Worm (Caenorhabditis elegans) whole organism, early embryonic: ENCODE data around the gene C49C3.15.

Source experiments
- B0310.2 ChIP-seq: sonication (generic microtip); optimal IDR thresholded peaks from 2 replicates; lab custom pipeline; 2016; ENCODE audit warnings: mild to moderate bottlenecking, missing genetic modification characterization, missing compliant biosample characterization
- F13C5.2 ChIP-seq: sonication (generic microtip); optimal IDR thresholded peaks from 2 replicates; lab custom pipeline; 2017; ENCODE audit warnings: mild to moderate bottlenecking, missing genetic modification characterization, inconsistent platforms, missing compliant biosample characterization
- aly-1 ChIP-seq: sonication (generic microtip); optimal IDR thresholded peaks from 2 replicates; lab custom pipeline; 2016; ENCODE audit warnings: missing genetic modification characterization, missing compliant biosample characterization
- ama-1 ChIP-seq: fragments of 150-350 bp; optimal IDR thresholded peaks from 2 replicates; lab custom pipeline; 2014
- ceh-13 ChIP-seq: fragments of 200-800 bp; sonication (Bioruptor generic); optimal IDR thresholded peaks from 2 replicates; lab custom pipeline; 2018; ENCODE audit warnings: mild to moderate bottlenecking, missing genetic modification characterization, missing compliant biosample characterization
- ceh-36 ChIP-seq: sonication (generic microtip); optimal IDR thresholded peaks from 2 replicates; lab custom pipeline; 2016; ENCODE audit warnings: missing genetic modification characterization, inconsistent platforms, missing compliant biosample characterization
- ets-7 ChIP-seq: sonication (generic microtip); optimal IDR thresholded peaks from 2 replicates; lab custom pipeline; 2016; ENCODE audit warnings: missing genotype, missing genetic modification characterization, missing compliant biosample characterization
- flt-1 ChIP-seq: fragments of 200-800 bp; sonication (Bioruptor generic); IDR thresholded peaks from 2 replicates; pipeline ENCODE4 v1.3.6; 2022; ENCODE audit warnings: missing genetic modification characterization, missing compliant biosample characterization
- hmbx-1 ChIP-seq: sonication (generic microtip); optimal IDR thresholded peaks from 2 replicates; lab custom pipeline; 2016; ENCODE audit warnings: mild to moderate bottlenecking, missing genetic modification characterization, missing compliant biosample characterization
- hmg-4 ChIP-seq: fragments of 200-800 bp; sonication (Bioruptor generic); optimal IDR thresholded peaks from 2 replicates; lab custom pipeline; 2018; ENCODE audit warnings: mild to moderate bottlenecking, missing genetic modification characterization, missing compliant biosample characterization
- hnd-1 ChIP-seq: sonication (generic microtip); optimal IDR thresholded peaks from 2 replicates; lab custom pipeline; 2016; ENCODE audit warnings: missing genetic modification characterization, missing compliant biosample characterization
- pes-1 ChIP-seq: fragments of 200-800 bp; sonication (Bioruptor generic); IDR thresholded peaks from 2 replicates; pipeline ENCODE4 v1.3.6; 2022; ENCODE audit warnings: missing genetic modification reagents, missing genetic modification characterization, missing compliant biosample characterization
- scrt-1 ChIP-seq: fragments of 200-800 bp; sonication (Bioruptor generic); IDR thresholded peaks from 2 replicates; pipeline ENCODE4 v1.3.6; 2022; ENCODE audit warnings: missing genetic modification characterization, missing compliant biosample characterization
- sea-1 ChIP-seq: fragments of 200-800 bp; sonication (Bioruptor generic); conservative IDR thresholded peaks from 2 replicates; pipeline ENCODE4 v1.3.6; 2022; ENCODE audit warnings: missing genetic modification characterization, missing compliant biosample characterization
- tbx-11 ChIP-seq: fragments of 200-800 bp; sonication (Bioruptor generic); IDR thresholded peaks from 2 replicates; pipeline ENCODE4 v1.3.6; 2022; ENCODE audit warnings: missing genetic modification characterization, missing compliant biosample characterization
- tbx-37 ChIP-seq: fragments of 200-800 bp; sonication (Bioruptor generic); conservative IDR thresholded peaks from 2 replicates; pipeline ENCODE4 v1.3.6; 2022; ENCODE audit warnings: missing genetic modification reagents, missing genetic modification characterization, missing compliant biosample characterization
- tra-4 ChIP-seq: sonication (generic microtip); optimal IDR thresholded peaks from 2 replicates; lab custom pipeline; 2017; ENCODE audit warnings: missing genetic modification characterization, missing compliant biosample characterization

The C49C3.15 gene

ce11 chrIV:17333542-17334281 is at the start of gene C49C3.15:
TSS of gene C49C3.15 (plus strand) at chrIV:17334231.
- TF ChIP-seq tra-4 (tag; lab: Kevin White, UChicago) (no peak), tbx-11 (no peak), ets-7 (tag; lab: Kevin White, UChicago) (no peak), ceh-13 (GFP tag; lab: Kevin White, UChicago) (no peak), sea-1 (GFP tag; lab: Robert Waterston, UW) (no peak), aly-1 (no peak), hnd-1 (tag; lab: Kevin White, UChicago) (no peak), pes-1 (GFP tag; lab: Robert Waterston, UW) (no peak), ceh-36 (tag; lab: Kevin White, UChicago) (no peak), tbx-37 (GFP tag; lab: Robert Waterston, UW) (no peak), F13C5.2 (no peak), ama-1 (lab: Kevin White, UChicago) (no peak), hmg-4 (GFP tag; lab: Kevin White, UChicago) (no peak)

DNA sequence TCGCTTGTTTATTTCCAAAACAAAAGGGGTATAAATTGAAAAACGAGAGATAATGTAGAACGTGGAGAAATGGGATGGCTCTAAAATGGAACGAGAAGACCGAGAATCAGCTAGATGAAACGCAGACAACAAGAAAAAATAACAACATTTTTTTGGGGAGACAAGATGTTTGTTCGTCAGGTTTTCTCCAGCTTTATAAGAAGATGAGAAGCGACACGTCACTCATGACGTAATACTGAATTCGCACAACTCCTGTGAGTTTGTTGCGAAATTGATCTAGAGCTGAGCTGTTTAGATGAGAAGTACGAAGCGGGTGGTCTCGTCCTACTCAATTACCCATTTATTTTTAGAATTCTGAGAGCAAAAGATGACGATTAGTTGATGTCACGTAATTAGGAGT is 48.8 kb upstream of the C49C3.15 start:
- no peak for TF ChIP-seq ets-7 (tag; lab: Kevin White, UChicago)
- no peak for TF ChIP-seq tbx-37 (GFP tag; lab: Robert Waterston, UW)
- no peak for TF ChIP-seq hmbx-1
- no peak for TF ChIP-seq ceh-13 (GFP tag; lab: Kevin White, UChicago)
- no peak for TF ChIP-seq ceh-36 (tag; lab: Kevin White, UChicago)
- no peak for TF ChIP-seq pes-1 (GFP tag; lab: Robert Waterston, UW)

DNA sequence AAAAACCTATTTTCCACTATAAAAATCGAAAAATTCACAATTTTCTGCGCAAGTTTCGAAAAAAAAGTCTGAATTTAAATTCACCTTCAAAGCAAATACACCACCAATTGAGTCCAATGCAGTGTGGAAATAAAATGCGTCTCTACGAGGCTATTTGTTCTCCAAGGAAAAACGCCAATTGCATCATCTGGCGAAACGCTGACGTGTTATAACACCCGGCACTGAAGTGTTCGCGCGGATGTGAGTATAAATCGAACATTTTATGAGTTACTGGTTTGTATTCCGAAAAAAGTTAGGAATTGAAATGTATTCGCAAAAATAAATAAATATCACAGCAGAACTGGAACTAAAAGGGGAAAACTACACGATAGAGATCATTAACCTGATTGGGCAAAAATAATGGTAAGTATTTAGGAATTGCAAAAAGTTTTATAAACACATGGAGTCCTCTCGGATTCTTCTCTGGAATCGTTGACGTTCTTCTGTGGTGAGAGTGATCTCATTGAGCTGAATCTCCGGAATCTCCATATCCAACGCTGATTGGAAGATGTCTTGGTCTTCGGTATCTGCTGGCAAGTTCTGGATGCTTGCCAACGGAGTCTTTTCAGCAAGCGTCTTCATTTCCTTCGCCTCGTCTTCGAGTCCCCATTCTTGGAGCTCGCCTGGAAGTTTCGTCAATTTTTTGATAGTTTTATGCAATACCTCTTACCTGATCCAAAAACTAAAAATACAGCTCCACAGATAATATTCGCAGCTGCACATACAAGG is 45.9 kb upstream of the C49C3.15 start, which contains the start of gene zipt-7.1:
TSS of gene zipt-7.1 (minus strand) at position 232 of the 768 bp plus-strand sequence.
- TF ChIP-seq sea-1 (GFP tag; lab: Robert Waterston, UW) (no peak), hnd-1 (tag; lab: Kevin White, UChicago) (no peak), ets-7 (tag; lab: Kevin White, UChicago) (no peak), hmg-4 (GFP tag; lab: Kevin White, UChicago) (no peak), tbx-11 (no peak), ceh-36 (tag; lab: Kevin White, UChicago) (no peak), aly-1 (no peak), F13C5.2 (no peak), pes-1 (GFP tag; lab: Robert Waterston, UW) (no peak), scrt-1 (GFP tag; lab: Robert Waterston, UW) (no peak), flt-1 (GFP tag; lab: Robert Waterston, UW) (no peak), tbx-37 (GFP tag; lab: Robert Waterston, UW) (no peak)

DNA sequence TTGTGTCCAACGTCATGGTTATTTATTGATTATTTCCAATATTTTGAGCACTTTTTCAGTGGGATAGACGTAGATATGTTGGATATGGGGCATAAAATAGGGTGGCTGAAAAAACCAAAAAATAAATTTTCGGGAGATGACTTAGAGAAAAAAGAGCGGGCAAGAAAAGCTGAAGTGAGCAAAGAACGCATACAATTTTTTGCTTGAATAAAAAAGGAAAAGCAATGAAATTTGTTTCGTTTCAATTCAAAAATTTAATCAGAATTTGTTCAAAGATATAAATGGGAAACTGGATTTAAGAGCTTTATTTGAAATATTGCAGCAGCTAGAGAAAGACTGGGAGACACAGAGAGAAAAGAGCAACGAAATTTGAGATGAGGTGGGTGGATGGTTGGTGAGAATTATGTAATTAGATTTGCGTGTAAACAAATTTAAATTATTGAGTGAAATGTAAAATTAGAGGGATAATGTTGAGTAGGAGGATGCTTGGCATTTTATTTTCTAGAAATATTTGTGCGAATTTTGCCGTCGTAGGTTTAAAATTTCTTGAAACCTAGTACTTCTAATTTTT is 42.3 kb upstream of the C49C3.15 start, which contains the start of the genes T28F3.11 and slc-17.4:
TSS of gene T28F3.11 (minus strand) at position 51 of the 571 bp plus-strand sequence.
TSS of gene slc-17.4 (minus strand) at position 105 of the 571 bp plus-strand sequence.
- TF ChIP-seq scrt-1 (GFP tag; lab: Robert Waterston, UW) = no peak
- no peak for TF ChIP-seq flt-1 (GFP tag; lab: Robert Waterston, UW)
- no peak for TF ChIP-seq tbx-37 (GFP tag; lab: Robert Waterston, UW)
- no peak for TF ChIP-seq pes-1 (GFP tag; lab: Robert Waterston, UW)
- no peak for TF ChIP-seq ceh-36 (tag; lab: Kevin White, UChicago)
- TF ChIP-seq ets-7 (tag; lab: Kevin White, UChicago) = no peak
- no peak for TF ChIP-seq hmbx-1
- TF ChIP-seq sea-1 (GFP tag; lab: Robert Waterston, UW) = no peak
- TF ChIP-seq tbx-11 = no peak
- TF ChIP-seq B0310.2 = no peak
- no peak for TF ChIP-seq hnd-1 (tag; lab: Kevin White, UChicago)

DNA sequence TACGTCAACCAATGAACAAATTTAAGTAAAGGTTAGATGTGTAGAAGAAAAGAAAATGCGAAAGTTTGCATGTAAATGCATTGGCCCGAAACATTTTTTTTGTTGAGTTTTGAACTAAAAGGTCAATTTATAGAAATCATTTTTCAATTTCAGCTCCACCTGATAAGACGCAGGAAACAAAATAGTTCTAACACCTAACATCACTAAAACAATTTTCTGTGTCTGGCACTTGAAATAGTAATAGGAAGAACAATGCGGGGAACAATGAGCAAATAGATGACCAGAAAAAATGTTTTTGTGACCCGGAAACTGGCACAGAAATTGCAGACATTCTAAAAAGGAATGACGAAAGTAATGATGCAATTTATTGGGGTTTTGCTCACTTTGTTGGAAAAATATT is 41.7 kb upstream of the C49C3.15 start:
- TF ChIP-seq ets-7 (tag; lab: Kevin White, UChicago) (no peak), tbx-11 (no peak), ama-1 (lab: Kevin White, UChicago) (no peak), hmbx-1 (no peak), tbx-37 (GFP tag; lab: Robert Waterston, UW) (no peak), ceh-13 (GFP tag; lab: Kevin White, UChicago) (no peak), aly-1 (no peak)

- TF ChIP-seq hmbx-1 (no peak), hnd-1 (tag; lab: Kevin White, UChicago) (no peak), tbx-11 (no peak)
Observed at ce11 chrIV:17293068-17293467, 41.0 kb upstream of the C49C3.15 start.

ce11 chrIV:17293679-17294078 is 40.4 kb upstream of the C49C3.15 start:
- TF ChIP-seq tra-4 (tag; lab: Kevin White, UChicago) = no peak
- no peak for TF ChIP-seq F13C5.2
- TF ChIP-seq ceh-36 (tag; lab: Kevin White, UChicago) = no peak
- no peak for TF ChIP-seq hnd-1 (tag; lab: Kevin White, UChicago)
- no peak for TF ChIP-seq ama-1 (lab: Kevin White, UChicago)
- no peak for TF ChIP-seq ets-7 (tag; lab: Kevin White, UChicago)
- TF ChIP-seq B0310.2 = no peak
- TF ChIP-seq tbx-11 = no peak
- TF ChIP-seq hmg-4 (GFP tag; lab: Kevin White, UChicago) = no peak
- TF ChIP-seq pes-1 (GFP tag; lab: Robert Waterston, UW) = no peak
- TF ChIP-seq sea-1 (GFP tag; lab: Robert Waterston, UW) = no peak
- TF ChIP-seq scrt-1 (GFP tag; lab: Robert Waterston, UW) = no peak
- TF ChIP-seq aly-1 = no peak
- TF ChIP-seq hmbx-1 = no peak
- no peak for TF ChIP-seq flt-1 (GFP tag; lab: Robert Waterston, UW)
- no peak for TF ChIP-seq ceh-13 (GFP tag; lab: Kevin White, UChicago)
